Worm (Caenorhabditis elegans) whole organism, mixed stage, embryonic: Measurements from ENCODE around the gene F35E8.1.
"Not testable (repeated sequence)": the region's sequence is repeated elsewhere in the genome, so short reads cannot be mapped to it uniquely, and the experiment has no call there.

ENCODE experiments used
- M03D4.4 ChIP-seq: sonication (generic microtip); optimal IDR thresholded peaks from 2 replicates; lab custom pipeline; 2017; ENCODE audit warnings: mild to moderate bottlenecking, missing genetic modification characterization, missing compliant biosample characterization
- blmp-1 ChIP-seq: fragments of 150-350 bp; optimal IDR thresholded peaks from 2 replicates; lab custom pipeline; 2014; ENCODE audit warnings: missing biosample characterization, missing genetic modification characterization
- ceh-83 ChIP-seq: fragments of 200-800 bp; sonication (Bioruptor generic); optimal IDR thresholded peaks from 2 replicates; lab custom pipeline; 2018; ENCODE audit warnings: mild to moderate bottlenecking, missing genetic modification characterization, missing compliant biosample characterization
- ces-1 ChIP-seq: fragments of 150-350 bp; optimal IDR thresholded peaks from 2 replicates; lab custom pipeline; 2014; ENCODE audit warnings: missing biosample characterization, missing genetic modification reagents, missing genetic modification characterization
- elt-1 ChIP-seq: sonication (generic microtip); optimal IDR thresholded peaks from 2 replicates; lab custom pipeline; 2017; ENCODE audit warnings: missing genetic modification characterization, mild to moderate bottlenecking, missing compliant biosample characterization, antibody characterized with exemption, moderate library complexity, borderline replicate concordance; ENCODE audit not compliant: insufficient read depth
- elt-3 ChIP-seq: fragments of 150-350 bp; optimal IDR thresholded peaks from 2 replicates; lab custom pipeline; 2014; ENCODE audit warnings: missing biosample characterization, missing genetic modification characterization
- lsy-2 ChIP-seq: fragments of 150-350 bp; optimal IDR thresholded peaks from 2 replicates; lab custom pipeline; 2014; ENCODE audit warnings: missing biosample characterization, missing genetic modification characterization
- mab-5 ChIP-seq: fragments of 150-350 bp; optimal IDR thresholded peaks from 2 replicates; lab custom pipeline; 2014; ENCODE audit warnings: missing biosample characterization, missing genetic modification characterization
- mep-1 ChIP-seq: fragments of 150-350 bp; optimal IDR thresholded peaks from 2 replicates; lab custom pipeline; 2017; ENCODE audit warnings: missing biosample characterization, missing genetic modification reagents, missing genetic modification characterization, inconsistent platforms
- nhr-237 ChIP-seq: fragments of 150-350 bp; optimal IDR thresholded peaks from 2 replicates; lab custom pipeline; 2014; ENCODE audit warnings: missing biosample characterization, missing genetic modification characterization
- pha-4 ChIP-seq: fragments of 150-350 bp; optimal IDR thresholded peaks from 2 replicates; lab custom pipeline; 2018; ENCODE audit warnings: missing biosample characterization, missing genetic modification reagents, missing genetic modification characterization
- snpc-4 ChIP-seq: fragments of 150-350 bp; optimal IDR thresholded peaks from 2 replicates; lab custom pipeline; 2014; ENCODE audit warnings: missing biosample characterization, missing genetic modification characterization
- unc-39 ChIP-seq: fragments of 150-350 bp; optimal IDR thresholded peaks from 2 replicates; lab custom pipeline; 2014; ENCODE audit warnings: missing biosample characterization, missing genetic modification characterization
- ztf-11 ChIP-seq: fragments of 150-350 bp; optimal IDR thresholded peaks from 2 replicates; lab custom pipeline; 2014; ENCODE audit warnings: missing biosample characterization, missing genetic modification characterization

DNA sequence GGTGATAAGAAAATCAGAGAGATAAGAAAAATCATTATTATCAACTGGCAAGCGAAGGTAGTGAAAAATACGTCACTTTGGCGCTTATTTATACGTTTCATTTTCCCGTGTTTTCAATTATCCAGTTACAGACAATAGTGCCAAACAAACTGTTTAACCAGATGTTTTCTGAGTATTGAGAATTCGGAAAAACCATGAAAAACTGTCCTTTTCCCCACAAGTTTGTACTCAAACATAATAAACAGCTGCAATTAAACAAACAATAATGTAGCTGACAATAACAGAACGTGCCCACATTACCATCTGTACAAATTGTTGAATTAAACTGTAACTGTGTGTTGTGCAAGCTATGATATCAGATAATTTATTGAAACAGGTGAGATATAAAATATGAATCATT, at the start of gene F35E8.1, which contains the start of gene F35E8.2:
- TF ChIP-seq blmp-1 (tag; lab: Kevin White, UChicago); lsy-2 (tag; lab: Kevin White, UChicago); ces-1 (GFP tag; lab: Kevin White, UChicago); nhr-237 (tag; lab: Kevin White, UChicago); unc-39; pha-4 (tag; lab: Kevin White, UChicago); elt-1; mep-1 (tag; lab: Kevin White, UChicago); snpc-4 (tag; lab: Kevin White, UChicago); elt-3; ceh-83 (GFP tag; lab: Kevin White, UChicago); M03D4.4; ztf-11; mab-5: not testable (repeated sequence)
